Fruit fly (Drosophila melanogaster) whole organism, embryonic: ENCODE results near the gene spd-2.

Source experiments
- Atf3 ChIP-seq: fragments of 200-800 bp; sonication (Bioruptor generic); optimal IDR thresholded peaks from 3 replicates; lab custom pipeline; 2016; ENCODE audit warnings: missing biosample characterization, missing genetic modification characterization
- B-H2 ChIP-seq: fragments of 200-800 bp; sonication (Bioruptor generic); optimal IDR thresholded peaks from 2 replicates; lab custom pipeline; 2018; ENCODE audit warnings: missing biosample characterization, mild to moderate bottlenecking, missing genetic modification characterization
- Bteb2 ChIP-seq: fragments of 200-800 bp; sonication (Bioruptor generic); optimal IDR thresholded peaks from 2 replicates; lab custom pipeline; 2016; ENCODE audit warnings: missing biosample characterization, missing genetic modification characterization
- C15 ChIP-seq: fragments of 200-800 bp; sonication (Bioruptor generic); IDR thresholded peaks from 3 replicates; pipeline ENCODE4 v1.3.6; 2022; ENCODE audit warnings: missing biosample characterization, missing genetic modification characterization
- CG10543 ChIP-seq: fragments of 200-800 bp; sonication (Bioruptor generic); optimal IDR thresholded peaks from 3 replicates; lab custom pipeline; 2017; ENCODE audit warnings: missing biosample characterization, mild to moderate bottlenecking, missing genetic modification characterization, moderate library complexity
- CG11456 ChIP-seq: fragments of 200-800 bp; sonication (Bioruptor generic); IDR thresholded peaks from 3 replicates; pipeline ENCODE4 v1.3.6; 2022; ENCODE audit warnings: missing biosample characterization, missing genetic modification characterization
- CG11504 ChIP-seq: fragments of 200-800 bp; sonication (Bioruptor generic); optimal IDR thresholded peaks from 3 replicates; lab custom pipeline; 2019; ENCODE audit warnings: missing biosample characterization, mild to moderate bottlenecking, missing genetic modification characterization, moderate library complexity
- CG14014 ChIP-seq: fragments of 200-800 bp; sonication (Bioruptor generic); IDR thresholded peaks from 2 replicates; pipeline ENCODE4 v1.3.6; 2022; ENCODE audit warnings: missing biosample characterization, missing genetic modification characterization
- CG14050 ChIP-seq: fragments of 200-800 bp; sonication (Bioruptor generic); IDR thresholded peaks from 3 replicates; pipeline ENCODE4 v1.3.6; 2022; ENCODE audit warnings: missing biosample characterization, missing genetic modification characterization
- CG14860 ChIP-seq: fragments of 200-800 bp; sonication (Bioruptor generic); IDR thresholded peaks from 3 replicates; pipeline ENCODE4 v1.3.6; 2022; ENCODE audit warnings: missing biosample characterization, missing genetic modification characterization; ENCODE audit not compliant: partially characterized antibody
- CG17328 ChIP-seq: fragments of 200-800 bp; sonication (Bioruptor generic); IDR thresholded peaks from 2 replicates; pipeline ENCODE4 v1.3.6; 2022; ENCODE audit warnings: missing biosample characterization, missing genetic modification characterization
- CG30020 ChIP-seq: fragments of 200-800 bp; optimal IDR thresholded peaks from 2 replicates; lab custom pipeline; 2019; ENCODE audit warnings: missing biosample characterization, mild to moderate bottlenecking, missing genetic modification characterization, moderate library complexity
- CG3163 ChIP-seq: fragments of 200-800 bp; sonication (Bioruptor generic); optimal IDR thresholded peaks from 3 replicates; lab custom pipeline; 2016; ENCODE audit warnings: missing biosample characterization, missing genetic modification characterization
- CG4282 ChIP-seq: fragments of 200-800 bp; sonication (Bioruptor generic); optimal IDR thresholded peaks from 2 replicates; lab custom pipeline; 2016; ENCODE audit warnings: missing biosample characterization, missing genetic modification characterization
- CG4730 ChIP-seq: fragments of 200-800 bp; sonication (Bioruptor generic); IDR thresholded peaks from 2 replicates; pipeline ENCODE4 v1.3.6; 2022; ENCODE audit warnings: missing biosample characterization, missing genetic modification characterization
- CG7372 ChIP-seq: fragments of 200-800 bp; sonication (Bioruptor generic); IDR thresholded peaks from 2 replicates; pipeline ENCODE4 v1.3.6; 2022; ENCODE audit warnings: missing biosample characterization, missing genetic modification characterization
- CG7839 ChIP-seq: fragments of 200-800 bp; sonication (Bioruptor generic); optimal IDR thresholded peaks from 3 replicates; lab custom pipeline; 2018; ENCODE audit warnings: missing biosample characterization, mild to moderate bottlenecking, missing genetic modification characterization, moderate library complexity
- CG7963 ChIP-seq: fragments of 200-800 bp; sonication (Bioruptor generic); IDR thresholded peaks from 3 replicates; pipeline ENCODE4 v1.3.6; 2022; ENCODE audit warnings: missing biosample characterization, missing genetic modification characterization; ENCODE audit not compliant: partially characterized antibody
- Dek ChIP-seq: fragments of 200-800 bp; sonication (Bioruptor generic); optimal IDR thresholded peaks from 3 replicates; lab custom pipeline; 2019; ENCODE audit warnings: missing biosample characterization, mild to moderate bottlenecking, missing genetic modification characterization, moderate library complexity
- Drgx ChIP-seq: fragments of 200-800 bp; sonication (Bioruptor generic); IDR thresholded peaks from 2 replicates; pipeline ENCODE4 v1.3.6; 2022; ENCODE audit warnings: missing biosample characterization, missing genetic modification characterization
- ERR ChIP-seq: fragments of 200-800 bp; sonication (Bioruptor generic); optimal IDR thresholded peaks from 2 replicates; lab custom pipeline; 2016; ENCODE audit warnings: missing biosample characterization, missing genetic modification characterization
- HmgZ ChIP-seq: fragments of 200-800 bp; sonication (Bioruptor generic); optimal IDR thresholded peaks from 2 replicates; lab custom pipeline; 2018; ENCODE audit warnings: missing biosample characterization, mild to moderate bottlenecking, missing genetic modification characterization
- Hr39 ChIP-seq: fragments of >200 bp; optimal IDR thresholded peaks from 2 replicates; lab custom pipeline; 2017
- NFAT ChIP-seq: fragments of 200-800 bp; sonication (Bioruptor generic); IDR thresholded peaks from 2 replicates; pipeline ENCODE4 v1.3.6; 2022; ENCODE audit warnings: missing biosample characterization, missing genetic modification characterization
- Nf-YB ChIP-seq: fragments of 200-800 bp; sonication (Bioruptor generic); optimal IDR thresholded peaks from 3 replicates; lab custom pipeline; 2019; ENCODE audit warnings: missing biosample characterization, mild to moderate bottlenecking, missing genetic modification characterization, moderate library complexity
- Opbp ChIP-seq: fragments of 200-800 bp; sonication (Bioruptor generic); IDR thresholded peaks from 3 replicates; pipeline ENCODE4 v1.3.6; 2022; ENCODE audit warnings: missing biosample characterization, missing genetic modification characterization; ENCODE audit not compliant: partially characterized antibody
- Sin3A ChIP-seq: fragments of >200 bp; optimal IDR thresholded peaks from 2 replicates; lab custom pipeline; 2018
- Sox102F ChIP-seq: fragments of 200-800 bp; sonication (Bioruptor generic); optimal IDR thresholded peaks from 2 replicates; lab custom pipeline; 2018; ENCODE audit warnings: missing biosample characterization, mild to moderate bottlenecking, missing genetic modification characterization, moderate library complexity
- Spps ChIP-seq: fragments of 200-800 bp; sonication (Bioruptor generic); optimal IDR thresholded peaks from 2 replicates; lab custom pipeline; 2018; ENCODE audit warnings: missing biosample characterization, mild to moderate bottlenecking, missing genetic modification characterization
- Trl ChIP-seq, 3 experiments: fragments of >200 bp in 2 of 3; fragments of 200-800 bp in 1 of 3; sonication (Bioruptor generic) in 1 of 3; optimal IDR thresholded peaks; 2 replicates in 1 of 3; 3 replicates in 2 of 3; lab custom pipeline; 2016 to 2017; ENCODE audit warnings: missing biosample characterization in 1 of 3, missing genetic modification characterization in 1 of 3
- Vsx1 ChIP-seq: fragments of 200-800 bp; sonication (Bioruptor generic); optimal IDR thresholded peaks from 2 replicates; lab custom pipeline; 2017; ENCODE audit warnings: missing biosample characterization, mild to moderate bottlenecking, missing genetic modification characterization, missing genetic modification reagents
- abd-A ChIP-seq: fragments of 200-800 bp; sonication (Bioruptor generic); optimal IDR thresholded peaks from 3 replicates; lab custom pipeline; 2019; ENCODE audit warnings: missing biosample characterization, mild to moderate bottlenecking, missing genetic modification characterization, moderate library complexity
- az2 ChIP-seq: fragments of 200-800 bp; sonication (Bioruptor generic); optimal IDR thresholded peaks from 3 replicates; lab custom pipeline; 2016; ENCODE audit warnings: missing biosample characterization, missing genetic modification characterization
- cas ChIP-seq: fragments of 200-800 bp; sonication (Bioruptor generic); IDR thresholded peaks from 2 replicates; pipeline ENCODE4 v1.3.6; 2022; ENCODE audit warnings: missing biosample characterization, missing genetic modification characterization
- ci ChIP-seq: fragments of 200-800 bp; sonication (Bioruptor generic); IDR thresholded peaks from 3 replicates; pipeline ENCODE4 v1.3.6; 2022; ENCODE audit warnings: missing biosample characterization, missing genetic modification characterization
- corto ChIP-seq: fragments of 200-800 bp; sonication (Bioruptor generic); optimal IDR thresholded peaks from 2 replicates; lab custom pipeline; 2016; ENCODE audit warnings: missing biosample characterization, mild to moderate bottlenecking, missing genetic modification characterization, moderate library complexity
- crol ChIP-seq: fragments of 200-800 bp; sonication (Bioruptor generic); IDR thresholded peaks from 2 replicates; pipeline ENCODE4 v1.3.6; 2022; ENCODE audit warnings: missing biosample characterization, missing genetic modification characterization
- dati ChIP-seq: fragments of 200-800 bp; sonication (Bioruptor generic); IDR thresholded peaks from 2 replicates; pipeline ENCODE4 v1.3.6; 2022; ENCODE audit warnings: missing biosample characterization, missing genetic modification characterization
- fru ChIP-seq: fragments of >200 bp; optimal IDR thresholded peaks from 2 replicates; lab custom pipeline; 2017
- gcm2 ChIP-seq: fragments of 200-800 bp; sonication (Bioruptor generic); optimal IDR thresholded peaks from 2 replicates; lab custom pipeline; 2016; ENCODE audit warnings: missing biosample characterization, missing genetic modification characterization
- gro ChIP-seq: fragments of 200-800 bp; sonication (Bioruptor generic); optimal IDR thresholded peaks from 2 replicates; lab custom pipeline; 2016; ENCODE audit warnings: missing biosample characterization, missing genetic modification characterization
- hb ChIP-seq: fragments of 200-800 bp; sonication (Bioruptor generic); IDR thresholded peaks from 3 replicates; pipeline ENCODE4 v1.3.6; 2022; ENCODE audit warnings: missing biosample characterization, missing genetic modification characterization; ENCODE audit not compliant: partially characterized antibody
- maf-S ChIP-seq: fragments of 200-800 bp; sonication (Bioruptor generic); optimal IDR thresholded peaks from 2 replicates; lab custom pipeline; 2016; ENCODE audit warnings: missing biosample characterization, missing genetic modification characterization
- pfk ChIP-seq: fragments of 200-800 bp; sonication (Bioruptor generic); optimal IDR thresholded peaks from 2 replicates; lab custom pipeline; 2018; ENCODE audit warnings: missing biosample characterization, mild to moderate bottlenecking, missing genetic modification characterization, moderate library complexity
- prd ChIP-seq, 3 experiments: fragments of >200 bp in 2 of 3; fragments of 200-800 bp in 1 of 3; sonication (Bioruptor generic) in 1 of 3; optimal IDR thresholded peaks in 2 of 3; IDR thresholded peaks in 1 of 3; 2 replicates in 2 of 3; 3 replicates in 1 of 3; pipeline versions ENCODE4 v1.3.6 to Lab custom; 2017 to 2022; ENCODE audit warnings: missing biosample characterization in 1 of 3, missing genetic modification characterization in 1 of 3
- scrt ChIP-seq: fragments of 200-800 bp; sonication (Bioruptor generic); optimal IDR thresholded peaks from 2 replicates; lab custom pipeline; 2018; ENCODE audit warnings: missing biosample characterization, mild to moderate bottlenecking, missing genetic modification characterization, moderate library complexity
- seq ChIP-seq: fragments of 200-800 bp; sonication (Bioruptor generic); IDR thresholded peaks from 2 replicates; pipeline ENCODE4 v1.3.6; 2022; ENCODE audit warnings: missing biosample characterization, missing genetic modification characterization
- shn ChIP-seq: fragments of 200-800 bp; sonication (Bioruptor generic); optimal IDR thresholded peaks from 3 replicates; lab custom pipeline; 2016; ENCODE audit warnings: missing biosample characterization, missing genetic modification characterization
- sima ChIP-seq: fragments of 200-800 bp; sonication (Bioruptor generic); optimal IDR thresholded peaks from 2 replicates; lab custom pipeline; 2016; ENCODE audit warnings: missing biosample characterization, missing genetic modification characterization
- twi ChIP-seq: fragments of 200-800 bp; optimal IDR thresholded peaks from 2 replicates; lab custom pipeline; 2019; ENCODE audit warnings: missing biosample characterization, mild to moderate bottlenecking, missing genetic modification characterization, moderate library complexity
- unc-4 ChIP-seq: fragments of 200-800 bp; sonication (Bioruptor generic); IDR thresholded peaks from 2 replicates; pipeline ENCODE4 v1.3.6; 2022; ENCODE audit warnings: missing biosample characterization, missing genetic modification characterization; ENCODE audit not compliant: partially characterized antibody
- vnd ChIP-seq: fragments of 200-800 bp; sonication (Bioruptor generic); IDR thresholded peaks from 3 replicates; pipeline ENCODE4 v1.3.6; 2022; ENCODE audit warnings: missing biosample characterization, missing genetic modification characterization; ENCODE audit not compliant: partially characterized antibody

Gene spd-2

DNA sequence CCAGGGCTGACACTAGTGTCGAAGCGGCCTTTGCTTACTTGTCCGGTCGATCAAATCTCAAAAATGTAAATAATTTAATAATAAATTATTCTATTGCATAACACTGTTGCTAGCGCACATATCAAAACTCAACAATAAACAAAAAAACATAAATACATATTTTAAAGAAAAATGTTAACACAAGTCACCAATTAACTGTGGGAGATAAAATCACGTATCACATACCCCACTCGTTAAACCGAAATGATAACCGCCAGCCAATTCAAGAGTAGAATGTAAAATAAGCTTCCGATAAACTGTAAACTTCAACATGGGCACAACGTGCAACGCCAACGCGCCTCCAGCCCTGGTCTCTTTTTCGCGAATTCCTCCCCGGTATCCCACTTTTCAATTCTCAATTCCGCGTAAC, 7.9 kb upstream of the spd-2 start, which contains the start of gene Arts (continued):
- TF ChIP-seq shn (GFP tag; lab: Kevin White, UChicago) (no peak), CG7839 (tag; lab: Kevin White, UChicago) (no peak), ERR (GFP tag; lab: Kevin White, UChicago) (no peak), unc-4 (GFP tag; lab: Robert Waterston, UW) (no peak), CG14860 (no peak), fru (lab: Kevin White, UChicago) (no peak), scrt (no peak), Nf-YB (no peak), corto (no peak), Vsx1 (GFP tag; lab: Kevin White, UChicago) (peak; percentile 91), CG7372 (GFP tag; lab: Robert Waterston, UW) (no peak), gro (GFP tag; lab: Kevin White, UChicago) (no peak), seq (GFP tag; lab: Robert Waterston, UW) (no peak), hb (GFP tag; lab: Robert Waterston, UW) (no peak), Opbp (GFP tag; lab: Robert Waterston, UW) (no peak), Dek (no peak), cas (GFP tag; lab: Robert Waterston, UW) (no peak), CG14050 (no peak), CG7963 (GFP tag; lab: Robert Waterston, UW) (no peak), CG14014 (GFP tag; lab: Robert Waterston, UW) (no peak), C15 (GFP tag; lab: Robert Waterston, UW) (no peak), CG11456 (no peak), Drgx (GFP tag; lab: Robert Waterston, UW) (no peak), CG10543 (GFP tag; lab: Kevin White, UChicago) (peak; percentile 56), Trl (optimal IDR thresholded peaks at IDR 0.05; lab: Kevin White, UChicago) (no peak), Trl (GFP tag; optimal IDR thresholded peaks at IDR 0.05; lab: Kevin White, UChicago) (no peak), Sin3A (lab: Kevin White, UChicago) (no peak), Sox102F (GFP tag; lab: Kevin White, UChicago) (peak; percentile 15), CG11504 (tag; lab: Kevin White, UChicago) (peak; percentile 42), NFAT (GFP tag; lab: Robert Waterston, UW) (no peak), ci (GFP tag; lab: Robert Waterston, UW) (no peak), maf-S (no peak), vnd (no peak), Bteb2 (GFP tag; lab: Kevin White, UChicago) (no peak), crol (GFP tag; lab: Robert Waterston, UW) (no peak), Spps (tag; lab: Kevin White, UChicago) (no peak), prd (optimal IDR thresholded peaks at IDR 0.05; lab: Kevin White, UChicago) (no peak), prd (GFP tag; IDR thresholded peaks at IDR 0.05; lab: Robert Waterston, UW) (no peak), az2 (GFP tag; lab: Kevin White, UChicago) (peak; percentile 2), gcm2 (GFP tag; lab: Kevin White, UChicago) (no peak), abd-A (tag; lab: Kevin White, UChicago) (no peak), B-H2 (peak; percentile 20), Hr39 (lab: Kevin White, UChicago) (no peak), sima (GFP tag; lab: Kevin White, UChicago) (no peak), HmgZ (tag; lab: Kevin White, UChicago) (peak; percentile 20), twi (tag; lab: Kevin White, UChicago) (peak; percentile 6), Atf3 (GFP tag; lab: Kevin White, UChicago) (no peak), CG17328 (GFP tag; lab: Robert Waterston, UW) (no peak), dati (GFP tag; lab: Robert Waterston, UW) (no peak), CG3163 (GFP tag; lab: Kevin White, UChicago) (no peak), pfk (no peak), CG30020 (tag; lab: Kevin White, UChicago) (peak; percentile 32), CG4282 (GFP tag; lab: Kevin White, UChicago) (no peak), CG4730 (no peak)
